Fruit fly (Drosophila melanogaster): ENCODE results near the gene fig.
A peak's percentile ranks its signal among the peaks of the same experiment; 100 is the strongest.

fig gene

DNA sequence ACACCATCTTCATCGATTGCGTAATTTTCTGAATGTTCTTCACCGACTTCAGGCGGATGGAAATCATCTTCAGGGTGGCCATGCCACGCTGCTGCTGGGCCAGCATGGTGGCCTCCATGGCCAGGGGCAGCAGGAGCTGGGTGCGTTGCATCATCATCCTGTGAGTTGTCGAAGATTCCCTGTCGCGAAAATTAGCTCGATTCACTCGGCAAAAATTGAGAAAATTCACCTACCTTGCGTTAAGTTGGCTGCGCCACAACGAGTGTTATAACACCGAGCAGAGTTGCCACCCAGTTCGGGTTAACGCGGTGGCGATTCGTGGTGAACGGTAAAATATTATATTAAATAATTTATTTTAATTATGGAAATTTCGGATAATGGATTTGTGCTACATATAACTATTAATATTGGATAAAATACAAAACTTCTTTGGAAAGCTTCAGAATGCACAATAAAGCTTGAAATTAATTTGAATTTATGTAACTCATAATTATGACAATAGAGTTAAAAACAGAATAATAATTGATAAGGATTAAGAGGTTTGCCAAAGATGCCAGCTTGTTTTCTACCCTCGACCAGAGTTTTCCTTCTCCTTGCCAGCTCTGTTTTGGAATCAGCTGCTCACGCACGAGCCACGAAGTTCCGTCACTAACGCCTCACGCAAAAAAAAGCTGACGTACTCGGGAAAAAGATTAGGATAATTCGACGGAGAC, 31.5 kb downstream of the fig start, which contains the start of the genes ATPsyngamma and yata (continued):
- no peak for TF ChIP-seq Hr38 (GFP tag; optimal IDR thresholded peaks at IDR 0.05)
- TF ChIP-seq spab (GFP tag; optimal IDR thresholded peaks at IDR 0.05) = no peak
- TF ChIP-seq CG6854 (GFP tag; optimal IDR thresholded peaks at IDR 0.05) = peak; percentile 24
- peak; percentile 14 for TF ChIP-seq Ets96B (tag; optimal IDR thresholded peaks at IDR 0.05)
- TF ChIP-seq Smox (GFP tag; optimal IDR thresholded peaks at IDR 0.05) = no peak
- no peak for TF ChIP-seq CG31627 (GFP tag; optimal IDR thresholded peaks at IDR 0.05)
- no peak for TF ChIP-seq CG11902 (GFP tag; optimal IDR thresholded peaks at IDR 0.05)
- no peak for TF ChIP-seq acj6 (GFP tag; optimal IDR thresholded peaks at IDR 0.05)
- no peak for TF ChIP-seq Blimp-1 (GFP tag; optimal IDR thresholded peaks at IDR 0.05)
- TF ChIP-seq svp (GFP tag) = peak; percentile 96
- no peak for TF ChIP-seq CG6808 (GFP tag; optimal IDR thresholded peaks at IDR 0.05)
- no peak for TF ChIP-seq Hr39 (GFP tag; optimal IDR thresholded peaks at IDR 0.05)
- TF ChIP-seq vri (GFP tag; optimal IDR thresholded peaks at IDR 0.05) = peak; percentile 98
- TF ChIP-seq fd59A (GFP tag; optimal IDR thresholded peaks at IDR 0.05) = no peak
- no peak for TF ChIP-seq cyc (GFP tag; optimal IDR thresholded peaks at IDR 0.05)
- no peak for TF ChIP-seq CG11762 (GFP tag; optimal IDR thresholded peaks at IDR 0.05; ENCODE audit: insufficient read depth)
- TF ChIP-seq Hr4 (GFP tag; optimal IDR thresholded peaks at IDR 0.05) = no peak
- peak; percentile 41 for TF ChIP-seq CG34406 (GFP tag; optimal IDR thresholded peaks at IDR 0.05)
- TF ChIP-seq dac (GFP tag; optimal IDR thresholded peaks at IDR 0.05) = no peak

DNA sequence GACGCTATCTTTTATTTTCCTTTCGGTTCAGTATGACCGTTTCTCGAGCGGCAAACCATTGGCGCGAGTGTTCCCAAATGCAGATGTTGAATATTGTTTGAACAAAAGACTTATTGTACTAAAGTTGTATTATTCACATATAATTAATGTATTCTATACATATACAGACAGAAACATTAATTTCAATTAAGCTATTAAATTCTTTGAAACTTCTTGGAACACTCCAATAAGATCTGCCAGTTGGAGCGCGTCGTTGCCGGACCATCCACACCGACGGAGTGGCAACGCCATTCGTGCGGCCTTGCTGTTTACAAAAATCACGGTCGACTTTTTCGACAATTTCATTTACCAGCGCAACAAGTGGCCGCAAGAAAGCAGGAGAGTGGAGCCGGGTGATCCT, 35.2 kb downstream of the fig start, which contains the start of the genes Wdr24 and IntS11:
TSS of gene Wdr24 (minus strand) at position 37 of the 400 bp plus-strand sequence.
TSS of gene IntS11 (plus strand) at position 282 of the 400 bp plus-strand sequence.
- TF ChIP-seq net (GFP tag; optimal IDR thresholded peaks at IDR 0.05) (peak; percentile 82), Sox102F (GFP tag; optimal IDR thresholded peaks at IDR 0.05) (no peak), Sox14 (GFP tag; optimal IDR thresholded peaks at IDR 0.05) (peak; percentile 98), CG10631 (GFP tag; optimal IDR thresholded peaks at IDR 0.05) (peak; percentile 95), Ets21C (GFP tag; optimal IDR thresholded peaks at IDR 0.05) (peak; percentile 95), pdm3 (GFP tag; optimal IDR thresholded peaks at IDR 0.05) (peak; percentile 97), cyc (GFP tag; optimal IDR thresholded peaks at IDR 0.05) (peak; percentile 98), Hr39 (GFP tag; optimal IDR thresholded peaks at IDR 0.05) (peak; percentile 98), CG31627 (GFP tag; optimal IDR thresholded peaks at IDR 0.05) (peak; percentile 98), Eip93F (GFP tag; optimal IDR thresholded peaks at IDR 0.05) (no peak), svp (GFP tag) (peak; percentile 96), CG34406 (GFP tag; optimal IDR thresholded peaks at IDR 0.05) (peak; percentile 94), vri (GFP tag; optimal IDR thresholded peaks at IDR 0.05) (peak; percentile 87), CG8119 (GFP tag; IDR thresholded peaks at IDR 0.05) (peak; percentile 89), acj6 (GFP tag; optimal IDR thresholded peaks at IDR 0.05) (peak; percentile 95), Eip75B (GFP tag; optimal IDR thresholded peaks at IDR 0.05) (no peak), Gug (GFP tag; IDR thresholded peaks at IDR 0.05) (peak; percentile 98), CG1621 (tag; optimal IDR thresholded peaks at IDR 0.05) (peak; percentile 91), eg (GFP tag; IDR thresholded peaks at IDR 0.05) (peak; percentile 99), CG11902 (GFP tag; optimal IDR thresholded peaks at IDR 0.05) (peak; percentile 99), Met (GFP tag; optimal IDR thresholded peaks at IDR 0.05) (no peak), Sox15 (GFP tag; optimal IDR thresholded peaks at IDR 0.05) (peak; percentile 99), OdsH (GFP tag; optimal IDR thresholded peaks at IDR 0.05) (peak; percentile 97), CG8632 (GFP tag; optimal IDR thresholded peaks at IDR 0.05) (peak; percentile 92), fkh (GFP tag; optimal IDR thresholded peaks at IDR 0.05) (no peak), Hr4 (GFP tag; optimal IDR thresholded peaks at IDR 0.05) (peak; percentile 96), topi (GFP tag; optimal IDR thresholded peaks at IDR 0.05) (peak; percentile 96), Ets96B (tag; optimal IDR thresholded peaks at IDR 0.05) (peak; percentile 93), dsx (GFP tag; optimal IDR thresholded peaks at IDR 0.05; ENCODE audit: poor library complexity, severe bottlenecking) (peak; percentile 92), Hr38 (GFP tag; optimal IDR thresholded peaks at IDR 0.05) (peak; percentile 84), fd59A (GFP tag; optimal IDR thresholded peaks at IDR 0.05) (peak; percentile 89), CG3919 (GFP tag; optimal IDR thresholded peaks at IDR 0.05) (peak; percentile 95), Blimp-1 (GFP tag; optimal IDR thresholded peaks at IDR 0.05) (peak; percentile 88), CG11762 (GFP tag; optimal IDR thresholded peaks at IDR 0.05; ENCODE audit: insufficient read depth) (peak; percentile 85), CG10669 (GFP tag; optimal IDR thresholded peaks at IDR 0.05) (peak; percentile 100), esn (GFP tag; optimal IDR thresholded peaks at IDR 0.05) (peak; percentile 95), CG11294 (GFP tag; IDR thresholded peaks at IDR 0.05) (peak; percentile 98), CG9139 (GFP tag; optimal IDR thresholded peaks at IDR 0.05) (no peak), ss (GFP tag; optimal IDR thresholded peaks at IDR 0.05) (peak in 1 of 2 experiments; percentile 88), Eip78C (GFP tag) (peak; percentile 98), fd85E (GFP tag; optimal IDR thresholded peaks at IDR 0.05) (no peak), CG15336 (GFP tag; IDR thresholded peaks at IDR 0.05) (peak; percentile 94)

Measured in whole organism, prepupa.